Worm (Caenorhabditis elegans) whole organism, mixed stage, embryonic: Measurements from ENCODE around the gene glna-2.

Source experiments
- ceh-39 ChIP-seq: fragments of 150-350 bp; optimal IDR thresholded peaks from 2 replicates; lab custom pipeline; 2014; ENCODE audit warnings: missing biosample characterization, missing genetic modification characterization
- ceh-43 ChIP-seq: fragments of 200-800 bp; sonication (Bioruptor generic); optimal IDR thresholded peaks from 2 replicates; lab custom pipeline; 2018; ENCODE audit warnings: mild to moderate bottlenecking, missing genetic modification characterization, moderate library complexity, missing compliant biosample characterization
- ceh-83 ChIP-seq: fragments of 200-800 bp; sonication (Bioruptor generic); optimal IDR thresholded peaks from 2 replicates; lab custom pipeline; 2018; ENCODE audit warnings: mild to moderate bottlenecking, missing genetic modification characterization, missing compliant biosample characterization
- drap-1 ChIP-seq: fragments of 200-800 bp; sonication (Bioruptor generic); optimal IDR thresholded peaks from 3 replicates; lab custom pipeline; 2018; ENCODE audit warnings: mild to moderate bottlenecking, missing genetic modification characterization, missing compliant biosample characterization
- ham-2 ChIP-seq: fragments of 200-800 bp; sonication (Bioruptor generic); optimal IDR thresholded peaks from 2 replicates; lab custom pipeline; 2018; ENCODE audit warnings: mild to moderate bottlenecking, missing genetic modification characterization, missing compliant biosample characterization
- lin-13 ChIP-seq: fragments of 150-350 bp; optimal IDR thresholded peaks from 2 replicates; lab custom pipeline; 2014; ENCODE audit warnings: missing biosample characterization, missing genetic modification characterization
- mep-1 ChIP-seq: fragments of 150-350 bp; optimal IDR thresholded peaks from 2 replicates; lab custom pipeline; 2017; ENCODE audit warnings: missing biosample characterization, missing genetic modification reagents, missing genetic modification characterization, inconsistent platforms
- nhr-12 ChIP-seq: fragments of 150-350 bp; optimal IDR thresholded peaks from 2 replicates; lab custom pipeline; 2014; ENCODE audit warnings: missing biosample characterization, missing genetic modification characterization
- nhr-237 ChIP-seq: fragments of 150-350 bp; optimal IDR thresholded peaks from 2 replicates; lab custom pipeline; 2014; ENCODE audit warnings: missing biosample characterization, missing genetic modification characterization
- nhr-28 ChIP-seq: fragments of 150-350 bp; optimal IDR thresholded peaks from 2 replicates; lab custom pipeline; 2014; ENCODE audit warnings: missing biosample characterization, missing genetic modification characterization
- nhr-76 ChIP-seq: sonication (generic microtip); optimal IDR thresholded peaks from 2 replicates; lab custom pipeline; 2017; ENCODE audit warnings: missing biosample characterization, missing genetic modification characterization
- snpc-4 ChIP-seq: fragments of 150-350 bp; optimal IDR thresholded peaks from 2 replicates; lab custom pipeline; 2014; ENCODE audit warnings: missing biosample characterization, missing genetic modification characterization
- unc-62 ChIP-seq: fragments of 150-350 bp; optimal IDR thresholded peaks from 2 replicates; lab custom pipeline; 2014; ENCODE audit warnings: missing biosample characterization, missing genetic modification reagents, missing genetic modification characterization
- ztf-11 ChIP-seq: fragments of 150-350 bp; optimal IDR thresholded peaks from 2 replicates; lab custom pipeline; 2014; ENCODE audit warnings: missing biosample characterization, missing genetic modification characterization

DNA sequence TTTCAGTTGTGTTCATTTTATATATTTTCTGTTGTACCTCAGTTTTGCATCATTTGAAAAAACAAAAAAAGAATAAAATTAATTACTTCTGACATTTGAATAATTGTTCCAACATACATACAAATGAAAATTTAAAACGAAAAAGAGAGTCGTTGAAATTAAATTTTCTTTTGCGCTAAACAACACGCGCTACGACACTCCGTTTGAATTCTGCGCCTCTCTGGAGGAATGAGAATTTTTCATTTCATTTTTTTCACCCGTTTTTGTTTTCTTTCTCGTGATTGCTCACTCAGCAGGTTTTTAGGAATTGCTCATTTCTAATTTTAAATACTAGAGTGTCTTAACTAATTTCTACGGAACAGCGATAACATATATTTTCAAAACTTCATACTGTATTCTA is 33.2 kb downstream of the glna-2 start:
- TF ChIP-seq ceh-83 (no peak), snpc-4 (no peak), nhr-237 (no peak), nhr-76 (tag; lab: Kevin White, UChicago) (no peak), mep-1 (tag; lab: Kevin White, UChicago) (no peak), unc-62 (GFP tag; lab: Kevin White, UChicago) (no peak), ham-2 (no peak), nhr-12 (tag; lab: Kevin White, UChicago) (no peak), ceh-43 (no peak), ceh-39 (tag; lab: Kevin White, UChicago) (no peak), nhr-28 (tag; lab: Kevin White, UChicago) (no peak), drap-1 (GFP tag; lab: Kevin White, UChicago) (no peak), ztf-11 (tag; lab: Kevin White, UChicago) (no peak), lin-13 (tag; lab: Kevin White, UChicago) (no peak)
